Worm (Caenorhabditis elegans) whole organism, late embryonic: ENCODE results near the gene nhr-12.

Experiments
- Y22D7AL.16 ChIP-seq: sonication (generic microtip); optimal IDR thresholded peaks from 2 replicates; lab custom pipeline; 2016; ENCODE audit warnings: missing genetic modification characterization, missing compliant biosample characterization
- ama-1 ChIP-seq: fragments of 150-350 bp; optimal IDR thresholded peaks from 2 replicates; lab custom pipeline; 2014
- ceh-9 ChIP-seq: sonication (generic microtip); optimal IDR thresholded peaks from 2 replicates; lab custom pipeline; 2016; ENCODE audit warnings: mild to moderate bottlenecking, missing genetic modification characterization, inconsistent platforms, missing compliant biosample characterization
- dmd-4 ChIP-seq: sonication (generic microtip); optimal IDR thresholded peaks from 2 replicates; lab custom pipeline; 2016; ENCODE audit warnings: borderline replicate concordance, missing genetic modification characterization, missing compliant biosample characterization
- lin-11 ChIP-seq: fragments of 200-800 bp; sonication (Bioruptor generic); optimal IDR thresholded peaks from 2 replicates; lab custom pipeline; 2018; ENCODE audit warnings: mild to moderate bottlenecking, missing genetic modification characterization, missing compliant biosample characterization
- nhr-11 ChIP-seq: fragments of 150-350 bp; optimal IDR thresholded peaks from 2 replicates; lab custom pipeline; 2014; ENCODE audit warnings: missing biosample characterization, missing genetic modification characterization
- pqm-1 ChIP-seq: sonication (generic microtip); optimal IDR thresholded peaks from 2 replicates; lab custom pipeline; 2016; ENCODE audit warnings: missing genetic modification characterization, missing compliant biosample characterization
- rnt-1 ChIP-seq: sonication (generic microtip); optimal IDR thresholded peaks from 2 replicates; lab custom pipeline; 2016; ENCODE audit warnings: missing genetic modification characterization, missing compliant biosample characterization
- sdc-2 ChIP-seq: sonication (generic microtip); optimal IDR thresholded peaks from 2 replicates; lab custom pipeline; 2016; ENCODE audit warnings: missing genotype, missing genetic modification characterization, missing compliant biosample characterization
- tbx-2 ChIP-seq: sonication (generic microtip); optimal IDR thresholded peaks from 2 replicates; lab custom pipeline; 2016; ENCODE audit warnings: missing genetic modification characterization, missing compliant biosample characterization
- unc-86 ChIP-seq: sonication (generic microtip); optimal IDR thresholded peaks from 2 replicates; lab custom pipeline; 2016; ENCODE audit warnings: missing genetic modification characterization, missing compliant biosample characterization

DNA sequence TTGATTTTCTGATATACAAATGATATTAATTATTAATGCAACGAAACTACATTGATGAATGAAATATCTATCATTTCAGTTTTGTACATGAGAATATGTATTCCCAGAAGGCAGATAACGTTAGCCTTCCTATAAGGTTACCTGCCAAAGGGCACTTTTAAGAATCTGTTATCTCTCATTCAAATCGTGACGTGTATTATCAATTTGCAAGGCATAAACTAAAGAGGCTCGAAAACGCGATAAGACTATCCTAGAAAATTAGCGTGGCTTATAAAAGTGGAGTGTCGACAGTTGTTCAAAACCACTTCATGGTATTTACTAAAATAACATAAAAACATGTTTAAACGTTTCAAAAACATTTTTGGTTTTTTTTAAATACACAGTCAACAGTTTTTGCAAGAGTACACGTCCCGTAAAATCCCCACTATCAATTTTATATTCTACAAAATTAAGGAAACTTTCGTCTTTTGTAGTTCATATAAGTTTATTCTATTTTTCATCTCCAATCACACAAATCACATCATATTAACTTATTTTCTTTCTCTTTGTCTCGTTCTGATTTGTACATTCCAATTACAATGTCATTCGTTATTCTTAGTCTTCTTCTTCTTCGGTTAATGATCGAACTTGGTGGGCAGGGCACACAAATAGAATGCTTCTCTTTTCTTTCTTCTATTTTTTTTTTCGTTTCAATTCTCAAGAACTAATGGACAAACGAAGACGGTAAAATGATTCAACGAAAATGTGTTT is 41.1 kb upstream of the nhr-12 start, which contains the start of gene C08B6.10:
- TF ChIP-seq lin-11 (tag; lab: Kevin White, UChicago) (no peak), unc-86 (tag; lab: Kevin White, UChicago) (no peak), nhr-11 (no peak), sdc-2 (tag; lab: Kevin White, UChicago) (no peak), pqm-1 (tag; lab: Kevin White, UChicago) (no peak), ceh-9 (tag; lab: Kevin White, UChicago) (no peak), ama-1 (lab: Kevin White, UChicago) (no peak), rnt-1 (tag; lab: Kevin White, UChicago) (no peak), Y22D7AL.16 (no peak), dmd-4 (tag; lab: Kevin White, UChicago) (no peak), tbx-2 (no peak)
